Fruit fly (Drosophila melanogaster) whole organism, prepupa: ENCODE data around the gene Gnmt.

Experiments used
- Blimp-1 ChIP-seq: fragments of 200-800 bp; sonication (Bioruptor generic); optimal IDR thresholded peaks from 3 replicates; lab custom pipeline; 2017; ENCODE audit warnings: missing biosample characterization, missing genetic modification characterization, mild to moderate bottlenecking, moderate library complexity, missing genetic modification reagents
- CG10631 ChIP-seq: fragments of 200-800 bp; sonication (Bioruptor generic); optimal IDR thresholded peaks from 2 replicates; lab custom pipeline; 2016; ENCODE audit warnings: missing biosample characterization, missing genetic modification characterization
- CG10669 ChIP-seq: fragments of 200-800 bp; sonication (Bioruptor generic); optimal IDR thresholded peaks from 3 replicates; lab custom pipeline; 2018; ENCODE audit warnings: missing biosample characterization, mild to moderate bottlenecking, missing genetic modification characterization, moderate library complexity
- CG11294 ChIP-seq: fragments of 200-800 bp; sonication (Bioruptor generic); IDR thresholded peaks from 2 replicates; pipeline ENCODE4 v1.3.6; 2022; ENCODE audit warnings: missing biosample characterization, missing genetic modification characterization
- CG11762 ChIP-seq: fragments of 200-800 bp; sonication (Bioruptor generic); optimal IDR thresholded peaks from 3 replicates; lab custom pipeline; 2016; ENCODE audit warnings: missing biosample characterization, missing genetic modification characterization; ENCODE audit not compliant: insufficient read depth
- CG11902 ChIP-seq: fragments of 200-800 bp; sonication (Bioruptor generic); optimal IDR thresholded peaks from 3 replicates; lab custom pipeline; 2016; ENCODE audit warnings: missing biosample characterization, missing genetic modification characterization
- CG15336 ChIP-seq: fragments of 200-800 bp; sonication (Bioruptor generic); IDR thresholded peaks from 2 replicates; pipeline ENCODE4 v1.3.6; 2022; ENCODE audit warnings: missing biosample characterization, missing genetic modification characterization
- CG1621 ChIP-seq: fragments of 200-800 bp; sonication (Bioruptor generic); optimal IDR thresholded peaks from 3 replicates; lab custom pipeline; 2018; ENCODE audit warnings: missing biosample characterization, mild to moderate bottlenecking, missing genetic modification characterization
- CG3032 ChIP-seq: fragments of 200-800 bp; optimal IDR thresholded peaks from 2 replicates; lab custom pipeline; 2019; ENCODE audit warnings: missing biosample characterization, mild to moderate bottlenecking, missing genetic modification characterization, moderate library complexity
- CG31627 ChIP-seq: fragments of 200-800 bp; sonication (Bioruptor generic); optimal IDR thresholded peaks from 3 replicates; lab custom pipeline; 2016; ENCODE audit warnings: missing biosample characterization, missing genetic modification characterization
- CG32006 ChIP-seq: fragments of 200-800 bp; sonication (Bioruptor generic); optimal IDR thresholded peaks from 3 replicates; lab custom pipeline; 2017; ENCODE audit warnings: missing biosample characterization, mild to moderate bottlenecking, missing genetic modification characterization
- CG3919 ChIP-seq: fragments of 200-800 bp; sonication (Bioruptor generic); optimal IDR thresholded peaks from 3 replicates; lab custom pipeline; 2016; ENCODE audit warnings: missing biosample characterization, missing genetic modification characterization
- CG4318 ChIP-seq: fragments of 200-800 bp; sonication (Bioruptor generic); optimal IDR thresholded peaks from 3 replicates; lab custom pipeline; 2017; ENCODE audit warnings: missing biosample characterization, mild to moderate bottlenecking, missing genetic modification characterization
- CG6163 ChIP-seq: fragments of 200-800 bp; sonication (Bioruptor generic); IDR thresholded peaks from 3 replicates; pipeline ENCODE4 v1.3.6; 2022; ENCODE audit warnings: missing biosample characterization, missing genetic modification characterization
- CG6792 ChIP-seq: fragments of 200-800 bp; sonication (Bioruptor generic); optimal IDR thresholded peaks from 3 replicates; lab custom pipeline; 2016; ENCODE audit warnings: missing biosample characterization, missing genetic modification characterization
- CG8119 ChIP-seq: fragments of 200-800 bp; sonication (Bioruptor generic); IDR thresholded peaks from 3 replicates; pipeline ENCODE4 v1.3.6; 2022; ENCODE audit warnings: missing biosample characterization, missing genetic modification characterization
- CG8319 ChIP-seq: fragments of 200-800 bp; sonication (Bioruptor generic); optimal IDR thresholded peaks from 3 replicates; lab custom pipeline; 2016; ENCODE audit warnings: missing biosample characterization, missing genetic modification characterization
- Eip75B ChIP-seq: fragments of 200-800 bp; sonication (Bioruptor generic); optimal IDR thresholded peaks from 3 replicates; lab custom pipeline; 2016; ENCODE audit warnings: missing biosample characterization, missing genetic modification characterization
- Eip78C ChIP-seq: fragments of 200-800 bp; sonication (Bioruptor generic); peaks from one replicate; lab custom pipeline; 2016; ENCODE audit warnings: missing biosample characterization, missing genetic modification characterization
- Eip93F ChIP-seq: fragments of 200-800 bp; sonication (Bioruptor generic); optimal IDR thresholded peaks from 2 replicates; lab custom pipeline; 2016; ENCODE audit warnings: missing biosample characterization, mild to moderate bottlenecking, missing genetic modification characterization
- Ets21C ChIP-seq: fragments of 200-800 bp; sonication (Bioruptor generic); optimal IDR thresholded peaks from 3 replicates; lab custom pipeline; 2016; ENCODE audit warnings: missing biosample characterization, missing genetic modification characterization
- Ets96B ChIP-seq: fragments of 200-800 bp; optimal IDR thresholded peaks from 2 replicates; lab custom pipeline; 2019; ENCODE audit warnings: missing biosample characterization, mild to moderate bottlenecking, missing genetic modification characterization, moderate library complexity
- Gug ChIP-seq: fragments of 200-800 bp; sonication (Bioruptor generic); IDR thresholded peaks from 2 replicates; pipeline ENCODE4 v1.3.6; 2022; ENCODE audit warnings: missing biosample characterization, missing genetic modification characterization
- OdsH ChIP-seq: fragments of 200-800 bp; sonication (Bioruptor generic); optimal IDR thresholded peaks from 3 replicates; lab custom pipeline; 2016; ENCODE audit warnings: missing biosample characterization, missing genetic modification characterization
- Smox ChIP-seq: fragments of 200-800 bp; sonication (Bioruptor generic); optimal IDR thresholded peaks from 3 replicates; lab custom pipeline; 2016; ENCODE audit warnings: missing biosample characterization, missing genetic modification characterization
- Sox15 ChIP-seq: fragments of 200-800 bp; sonication (Bioruptor generic); optimal IDR thresholded peaks from 3 replicates; lab custom pipeline; 2016; ENCODE audit warnings: missing biosample characterization, missing genetic modification characterization
- achi ChIP-seq: fragments of 200-800 bp; sonication (Bioruptor generic); optimal IDR thresholded peaks from 3 replicates; lab custom pipeline; 2016; ENCODE audit warnings: missing biosample characterization, missing genetic modification characterization
- acj6 ChIP-seq: fragments of 200-800 bp; sonication (Bioruptor generic); optimal IDR thresholded peaks from 3 replicates; lab custom pipeline; 2016; ENCODE audit warnings: missing biosample characterization, missing genetic modification characterization
- cyc ChIP-seq: fragments of 200-800 bp; sonication (Bioruptor generic); optimal IDR thresholded peaks from 3 replicates; lab custom pipeline; 2016; ENCODE audit warnings: missing biosample characterization, missing genetic modification characterization
- dsx ChIP-seq: fragments of 200-800 bp; optimal IDR thresholded peaks from 3 replicates; lab custom pipeline; 2019; ENCODE audit warnings: missing biosample characterization, mild to moderate bottlenecking, missing genetic modification characterization, moderate library complexity; ENCODE audit not compliant: poor library complexity, severe bottlenecking
- fkh ChIP-seq: fragments of 200-800 bp; sonication (Bioruptor generic); optimal IDR thresholded peaks from 3 replicates; lab custom pipeline; 2017; ENCODE audit warnings: missing biosample characterization, mild to moderate bottlenecking, missing genetic modification characterization, moderate library complexity
- lz ChIP-seq: fragments of 200-800 bp; sonication (Bioruptor generic); optimal IDR thresholded peaks from 3 replicates; lab custom pipeline; 2016; ENCODE audit warnings: missing biosample characterization, missing genetic modification characterization
- net ChIP-seq: fragments of 200-800 bp; sonication (Bioruptor generic); optimal IDR thresholded peaks from 3 replicates; lab custom pipeline; 2016; ENCODE audit warnings: missing biosample characterization, missing genetic modification characterization
- pdm3 ChIP-seq: fragments of 200-800 bp; sonication (Bioruptor generic); optimal IDR thresholded peaks from 3 replicates; lab custom pipeline; 2016; ENCODE audit warnings: missing biosample characterization, missing genetic modification characterization
- spab ChIP-seq: fragments of 200-800 bp; sonication (Bioruptor generic); optimal IDR thresholded peaks from 2 replicates; lab custom pipeline; 2017; ENCODE audit warnings: missing biosample characterization, mild to moderate bottlenecking, missing genetic modification characterization, missing genetic modification reagents
- svp ChIP-seq: fragments of 200-800 bp; sonication (Bioruptor generic); peaks from one replicate; lab custom pipeline; 2016; ENCODE audit warnings: missing biosample characterization, missing genetic modification characterization

The Gnmt gene

DNA sequence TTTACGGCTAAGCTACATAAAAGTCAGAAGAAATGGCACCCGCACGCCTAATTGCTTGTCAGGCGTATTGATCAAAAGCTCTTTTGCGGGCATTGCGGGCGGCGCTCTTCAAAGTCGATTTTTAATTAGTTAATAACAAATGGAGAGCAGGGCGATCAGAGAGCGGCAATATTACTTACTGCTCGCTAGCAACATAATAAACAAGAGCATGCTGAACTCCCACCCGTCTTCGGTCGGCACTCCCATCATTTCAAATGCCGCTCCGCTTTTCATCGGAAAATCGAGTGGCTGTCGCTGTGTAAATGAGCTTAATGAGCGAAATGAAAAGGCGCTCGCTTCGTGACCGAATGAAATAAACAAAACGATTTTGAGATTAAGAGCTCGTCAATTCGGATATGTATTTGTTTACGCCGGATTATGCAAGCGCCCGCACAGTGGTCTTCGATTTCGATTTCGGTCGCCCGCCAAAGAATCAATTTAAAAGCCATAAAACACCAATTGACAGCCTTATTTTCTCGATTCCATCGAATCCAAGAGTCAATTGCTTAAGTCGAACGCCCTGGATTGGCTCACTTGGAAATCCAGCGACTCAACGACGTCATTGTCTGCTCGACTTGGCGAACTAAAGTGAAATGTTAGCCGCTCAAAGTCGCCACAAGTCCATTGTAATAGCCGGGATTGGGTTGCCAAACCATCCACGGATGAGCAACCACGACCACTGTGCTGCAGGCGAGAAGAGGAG lies 20.7 kb upstream of the Gnmt start (continued):
- TF ChIP-seq CG11902 (GFP tag; lab: Kevin White, UChicago) (no peak), CG3919 (no peak), CG31627 (GFP tag; lab: Kevin White, UChicago) (no peak), CG4318 (GFP tag; lab: Kevin White, UChicago) (peak; percentile 34), Sox15 (GFP tag; lab: Kevin White, UChicago) (no peak), CG6163 (GFP tag; lab: Robert Waterston, UW) (peak; percentile 39; the same call in 2 of the 3 replicates), Eip93F (GFP tag; lab: Kevin White, UChicago) (no peak), CG10669 (GFP tag; lab: Kevin White, UChicago) (no peak), acj6 (GFP tag; lab: Kevin White, UChicago) (no peak), CG15336 (GFP tag; lab: Robert Waterston, UW) (peak; percentile 82), Eip75B (GFP tag; lab: Kevin White, UChicago) (no peak), CG32006 (peak; percentile 79), OdsH (GFP tag; lab: Kevin White, UChicago) (peak; percentile 27), dsx (GFP tag; lab: Kevin White, UChicago) (no peak), spab (GFP tag; lab: Kevin White, UChicago) (no peak), Smox (GFP tag; lab: Kevin White, UChicago) (no peak), pdm3 (no peak), Eip78C (GFP tag; lab: Kevin White, UChicago) (peak; percentile 51), lz (GFP tag; lab: Kevin White, UChicago) (no peak), svp (GFP tag; lab: Kevin White, UChicago) (peak; percentile 58), achi (peak; percentile 26), CG8119 (GFP tag; lab: Robert Waterston, UW) (peak; percentile 88), cyc (GFP tag; lab: Kevin White, UChicago) (no peak), Ets21C (no peak), CG3032 (tag; lab: Kevin White, UChicago) (no peak), CG11294 (GFP tag; lab: Robert Waterston, UW) (peak; percentile 78; the same call in 1 of the 2 replicates), Gug (GFP tag; lab: Robert Waterston, UW) (peak; percentile 68)

DNA sequence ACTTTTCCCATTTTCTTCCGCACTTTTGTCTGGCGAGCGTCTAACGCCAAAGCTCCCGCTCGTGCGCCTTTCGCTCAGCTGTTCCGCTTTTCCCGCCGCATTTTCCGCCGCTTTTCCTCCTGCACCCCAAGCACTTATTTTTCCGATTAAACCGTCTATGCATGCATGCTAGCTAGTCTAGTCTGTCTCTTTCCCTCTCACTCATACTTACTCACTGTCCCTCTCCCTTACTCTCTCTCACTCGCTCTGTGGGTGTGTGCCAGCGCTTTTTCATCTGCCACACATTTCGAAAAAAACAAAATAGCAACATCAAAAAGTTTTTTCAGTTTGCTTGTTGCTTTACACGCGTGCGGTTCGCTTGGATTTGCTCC lies 20.2 kb upstream of the Gnmt start, which contains the start of gene CG6225:
CG6225 (plus strand) TSS at position 325 of the 371 bp plus-strand sequence.
- TF ChIP-seq CG10631 (GFP tag; lab: Kevin White, UChicago) = no peak
- no peak for TF ChIP-seq Blimp-1 (GFP tag; lab: Kevin White, UChicago)
- TF ChIP-seq CG6792 (GFP tag; lab: Kevin White, UChicago) = no peak
- no peak for TF ChIP-seq CG8319 (GFP tag; lab: Kevin White, UChicago)
- TF ChIP-seq cyc (GFP tag; lab: Kevin White, UChicago) = no peak
- no peak for TF ChIP-seq CG1621 (tag; lab: Kevin White, UChicago)
- TF ChIP-seq Ets96B (tag; lab: Kevin White, UChicago) = no peak
- TF ChIP-seq acj6 (GFP tag; lab: Kevin White, UChicago) = no peak
- TF ChIP-seq net (GFP tag; lab: Kevin White, UChicago) = no peak
- no peak for TF ChIP-seq CG11762 (GFP tag; lab: Kevin White, UChicago)

DNA sequence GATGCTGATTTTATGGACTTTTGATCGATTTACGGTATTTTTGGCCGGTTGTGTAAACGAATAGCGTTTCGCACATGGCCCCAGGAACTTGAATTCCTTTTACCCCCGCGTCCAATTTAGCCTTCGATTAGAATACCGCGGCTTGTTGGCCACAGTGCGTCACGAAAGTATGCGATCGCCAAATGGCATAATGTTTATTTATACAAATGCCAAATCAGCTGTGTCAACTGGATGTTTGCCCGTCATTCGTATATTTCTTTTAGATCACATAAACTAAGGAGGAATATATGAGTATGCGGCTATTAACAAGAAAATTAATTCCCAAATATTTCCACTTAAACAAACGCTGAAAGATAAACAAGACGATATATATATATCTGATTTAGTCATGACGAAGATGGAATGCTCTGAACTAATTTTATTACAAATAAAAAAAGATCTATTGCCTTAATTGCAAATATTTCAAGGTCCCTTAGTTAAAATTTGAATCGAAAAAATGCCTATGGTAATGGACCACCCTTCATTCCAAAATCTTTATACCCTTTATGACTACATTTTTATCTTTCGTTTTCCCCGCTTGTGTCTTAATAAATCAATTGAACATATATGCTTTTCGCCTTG lies 17.4 kb upstream of the Gnmt start:
- peak; percentile 12 for TF ChIP-seq svp (GFP tag; lab: Kevin White, UChicago)
- TF ChIP-seq Blimp-1 (GFP tag; lab: Kevin White, UChicago) = no peak
- peak; percentile 63 for TF ChIP-seq fkh (GFP tag; lab: Kevin White, UChicago)
